Worm (Caenorhabditis elegans) whole organism, L4 larva: Measurements from ENCODE around the gene F59B2.13.

Experiments used
- F26F4.8 ChIP-seq: fragments of 200-800 bp; sonication (Bioruptor generic); conservative IDR thresholded peaks from 2 replicates; pipeline ENCODE4 v1.3.6; 2022; ENCODE audit warnings: missing genetic modification characterization, missing compliant biosample characterization
- F44E2.7 ChIP-seq: fragments of 200-800 bp; sonication (Bioruptor generic); IDR thresholded peaks from 2 replicates; pipeline ENCODE4 v2.1.2; 2022; ENCODE audit warnings: missing genetic modification characterization, missing compliant biosample characterization
- T20F7.1 ChIP-seq: fragments of 200-800 bp; sonication (Bioruptor generic); optimal IDR thresholded peaks from 2 replicates; lab custom pipeline; 2018; ENCODE audit warnings: mild to moderate bottlenecking, missing genetic modification characterization, missing compliant biosample characterization
- Y75B8A.6 ChIP-seq: fragments of 200-800 bp; sonication (Bioruptor generic); IDR thresholded peaks from 2 replicates; pipeline ENCODE4 v1.3.6; 2022; ENCODE audit warnings: missing genetic modification reagents, missing genetic modification characterization, missing compliant biosample characterization
- aly-2 ChIP-seq: sonication (generic microtip); optimal IDR thresholded peaks from 2 replicates; lab custom pipeline; 2018; ENCODE audit warnings: missing biosample characterization, missing genetic modification characterization
- ama-1 ChIP-seq: fragments of 150-350 bp; optimal IDR thresholded peaks from 2 replicates; lab custom pipeline; 2014; ENCODE audit warnings: inconsistent platforms, mixed read lengths
- arid-1 ChIP-seq: fragments of 200-800 bp; sonication (Bioruptor generic); conservative IDR thresholded peaks from 2 replicates; pipeline ENCODE4 v1.3.6; 2022; ENCODE audit warnings: missing genetic modification reagents, missing genetic modification characterization, missing compliant biosample characterization
- ceh-28 ChIP-seq: fragments of 150-350 bp; optimal IDR thresholded peaks from 2 replicates; lab custom pipeline; 2014; ENCODE audit warnings: missing biosample characterization, missing genetic modification reagents, missing genetic modification characterization
- ctbp-1 ChIP-seq: fragments of 200-800 bp; sonication (Bioruptor generic); IDR thresholded peaks from 2 replicates; pipeline ENCODE4 v1.3.6; 2022; ENCODE audit warnings: missing genetic modification reagents, missing genetic modification characterization, missing compliant biosample characterization
- daf-12 ChIP-seq: fragments of 150-350 bp; optimal IDR thresholded peaks from 2 replicates; lab custom pipeline; 2014; ENCODE audit warnings: missing biosample characterization, missing genetic modification reagents, missing genetic modification characterization
- daf-16 ChIP-seq, 3 experiments: sonication (generic microtip); optimal IDR thresholded peaks; 2 replicates each; lab custom pipeline; 2016 to 2017; ENCODE audit warnings: missing genetic modification characterization in 3 of 3, missing genetic modification reagents in 3 of 3, mild to moderate bottlenecking in 2 of 3, missing compliant biosample characterization in 2 of 3, missing biosample characterization in 1 of 3, moderate library complexity in 1 of 3
- dmd-6 ChIP-seq: fragments of 200-800 bp; sonication (Bioruptor generic); IDR thresholded peaks from 2 replicates; pipeline ENCODE4 v1.3.6; 2022; ENCODE audit warnings: missing genetic modification reagents, missing genetic modification characterization, missing compliant biosample characterization
- dmd-8 ChIP-seq: fragments of 200-800 bp; sonication (Bioruptor generic); IDR thresholded peaks from 2 replicates; pipeline ENCODE4 v1.3.6; 2022; ENCODE audit warnings: missing genetic modification characterization, missing compliant biosample characterization
- dmd-9 ChIP-seq: fragments of 200-800 bp; sonication (Bioruptor generic); IDR thresholded peaks from 2 replicates; pipeline ENCODE4 v1.3.6; 2022; ENCODE audit warnings: missing genetic modification reagents, missing genetic modification characterization, missing compliant biosample characterization
- dpl-1 ChIP-seq: fragments of 150-350 bp; optimal IDR thresholded peaks from 2 replicates; lab custom pipeline; 2014; ENCODE audit warnings: missing biosample characterization, missing genetic modification reagents, missing genetic modification characterization
- duxl-1 ChIP-seq: sonication (generic microtip); optimal IDR thresholded peaks from 2 replicates; lab custom pipeline; 2016; ENCODE audit warnings: mild to moderate bottlenecking, missing genetic modification characterization, moderate library complexity, missing compliant biosample characterization; ENCODE audit not compliant: poor library complexity
- dve-1 ChIP-seq: sonication (generic microtip); optimal IDR thresholded peaks from 2 replicates; lab custom pipeline; 2017; ENCODE audit warnings: antibody characterized with exemption, mild to moderate bottlenecking, missing genetic modification characterization, missing compliant biosample characterization; ENCODE audit not compliant: insufficient read depth
- egl-43 ChIP-seq: fragments of 200-800 bp; sonication (Bioruptor generic); IDR thresholded peaks from 2 replicates; pipeline ENCODE4 v1.3.6; 2022; ENCODE audit warnings: missing genetic modification reagents, missing genetic modification characterization, missing compliant biosample characterization
- fkh-10 ChIP-seq: fragments of 150-350 bp; optimal IDR thresholded peaks from 2 replicates; lab custom pipeline; 2014; ENCODE audit warnings: missing biosample characterization, missing genetic modification reagents, missing genetic modification characterization
- hlh-11 ChIP-seq: fragments of 200-800 bp; sonication (Bioruptor generic); optimal IDR thresholded peaks from 2 replicates; lab custom pipeline; 2018; ENCODE audit warnings: mild to moderate bottlenecking, missing genetic modification characterization, missing compliant biosample characterization
- hlh-30 ChIP-seq: sonication (generic microtip); optimal IDR thresholded peaks from 2 replicates; lab custom pipeline; 2017; ENCODE audit warnings: antibody characterized with exemption, mild to moderate bottlenecking, missing genetic modification characterization, missing compliant biosample characterization; ENCODE audit not compliant: insufficient read depth
- lin-1 ChIP-seq: fragments of 200-800 bp; sonication (Bioruptor generic); IDR thresholded peaks from 2 replicates; pipeline ENCODE4 v1.3.6; 2022; ENCODE audit warnings: missing genetic modification reagents, missing genetic modification characterization, missing compliant biosample characterization
- lin-15B ChIP-seq: fragments of 150-350 bp; sonication (generic microtip); optimal IDR thresholded peaks from 3 replicates; lab custom pipeline; 2014; ENCODE audit warnings: missing biosample characterization, missing genetic modification characterization
- lin-38 ChIP-seq: fragments of 200-800 bp; sonication (Bioruptor generic); IDR thresholded peaks from 2 replicates; pipeline ENCODE4 v1.3.6; 2022; ENCODE audit warnings: missing genetic modification reagents, missing genetic modification characterization, missing compliant biosample characterization
- lsy-2 ChIP-seq, 2 experiments: fragments of 150-350 bp in 1 of 2; sonication (generic microtip) in 1 of 2; optimal IDR thresholded peaks; 2 replicates each; lab custom pipeline; 2014 to 2017; ENCODE audit warnings: missing biosample characterization in 2 of 2, missing genetic modification characterization in 2 of 2
- mdl-1 ChIP-seq, 2 experiments: fragments of 150-350 bp in 1 of 2; sonication (generic microtip) in 1 of 2; optimal IDR thresholded peaks; 2 replicates each; lab custom pipeline; 2014 to 2017; ENCODE audit warnings: missing biosample characterization in 2 of 2, missing genetic modification characterization in 2 of 2
- mxl-3 ChIP-seq: fragments of 200-800 bp; sonication (Bioruptor generic); optimal IDR thresholded peaks from 2 replicates; lab custom pipeline; 2018; ENCODE audit warnings: mild to moderate bottlenecking, missing genetic modification characterization, missing compliant biosample characterization
- nhr-10 ChIP-seq: fragments of 150-350 bp; optimal IDR thresholded peaks from 2 replicates; lab custom pipeline; 2014; ENCODE audit warnings: missing biosample characterization, missing genetic modification characterization
- nhr-11 ChIP-seq: fragments of 150-350 bp; optimal IDR thresholded peaks from 2 replicates; lab custom pipeline; 2014; ENCODE audit warnings: missing biosample characterization, missing genetic modification characterization
- nhr-111 ChIP-seq: fragments of 200-800 bp; sonication (Bioruptor generic); optimal IDR thresholded peaks from 2 replicates; lab custom pipeline; 2018; ENCODE audit warnings: mild to moderate bottlenecking, missing genetic modification characterization, missing compliant biosample characterization
- nhr-237 ChIP-seq: sonication (generic microtip); optimal IDR thresholded peaks from 2 replicates; lab custom pipeline; 2017; ENCODE audit warnings: missing biosample characterization, missing genetic modification characterization
- nhr-25 ChIP-seq: sonication (generic microtip); optimal IDR thresholded peaks from 2 replicates; lab custom pipeline; 2017; ENCODE audit warnings: missing genetic modification characterization, mild to moderate bottlenecking, missing compliant biosample characterization, antibody characterized with exemption, moderate library complexity, borderline replicate concordance; ENCODE audit not compliant: insufficient read depth
- nhr-28 ChIP-seq: fragments of 150-350 bp; optimal IDR thresholded peaks from 2 replicates; lab custom pipeline; 2014; ENCODE audit warnings: missing biosample characterization, missing genetic modification characterization
- nhr-48 ChIP-seq: sonication (generic microtip); optimal IDR thresholded peaks from 2 replicates; lab custom pipeline; 2016; ENCODE audit warnings: mild to moderate bottlenecking, missing genetic modification characterization, missing compliant biosample characterization
- nhr-76 ChIP-seq: fragments of 150-350 bp; optimal IDR thresholded peaks from 2 replicates; lab custom pipeline; 2014; ENCODE audit warnings: missing biosample characterization, missing genetic modification characterization
- nhr-77 ChIP-seq: fragments of 150-350 bp; optimal IDR thresholded peaks from 2 replicates; lab custom pipeline; 2014; ENCODE audit warnings: missing biosample characterization, missing genetic modification characterization
- php-3 ChIP-seq: fragments of 200-800 bp; sonication (Bioruptor generic); IDR thresholded peaks from 2 replicates; pipeline ENCODE4 v1.3.6; 2022; ENCODE audit warnings: missing genetic modification reagents, missing genetic modification characterization, missing compliant biosample characterization
- pqm-1 ChIP-seq: sonication (generic microtip); optimal IDR thresholded peaks from 2 replicates; lab custom pipeline; 2017; ENCODE audit warnings: missing biosample characterization, missing genetic modification characterization
- spr-1 ChIP-seq: sonication (generic microtip); optimal IDR thresholded peaks from 2 replicates; lab custom pipeline; 2016; ENCODE audit warnings: mild to moderate bottlenecking, missing genetic modification characterization, missing compliant biosample characterization
- spr-3 ChIP-seq: fragments of 200-800 bp; sonication (Bioruptor generic); optimal IDR thresholded peaks from 2 replicates; lab custom pipeline; 2018; ENCODE audit warnings: mild to moderate bottlenecking, missing genetic modification characterization, missing compliant biosample characterization
- tag-97 ChIP-seq: fragments of 200-800 bp; sonication (Bioruptor generic); IDR thresholded peaks from 2 replicates; pipeline ENCODE4 v1.3.6; 2022; ENCODE audit warnings: missing genetic modification characterization, missing compliant biosample characterization
- tra-1 ChIP-seq: fragments of 200-800 bp; sonication (Bioruptor generic); IDR thresholded peaks from 2 replicates; pipeline ENCODE4 v1.3.6; 2022; ENCODE audit warnings: missing genetic modification reagents, missing genetic modification characterization, missing compliant biosample characterization
- zag-1 ChIP-seq: fragments of 150-350 bp; optimal IDR thresholded peaks from 2 replicates; lab custom pipeline; 2014; ENCODE audit warnings: missing biosample characterization, missing genetic modification characterization
- zfp-3 ChIP-seq: fragments of 200-800 bp; sonication (Bioruptor generic); conservative IDR thresholded peaks from 2 replicates; pipeline ENCODE4 v1.3.6; 2022; ENCODE audit warnings: missing genetic modification reagents, missing genetic modification characterization, missing compliant biosample characterization
- ztf-7 ChIP-seq: fragments of 150-350 bp; optimal IDR thresholded peaks from 2 replicates; lab custom pipeline; 2014; ENCODE audit warnings: missing biosample characterization, missing genetic modification characterization

The F59B2.13 gene

ce11 chrIII:8984412-8984811, 42.4 kb downstream of the F59B2.13 start (continued):
- TF ChIP-seq daf-16 (GFP tag; optimal IDR thresholded peaks at IDR 0.05; lab: Kevin White, UChicago) (no peak), daf-16 (tag; optimal IDR thresholded peaks at IDR 0.05; lab: Kevin White, UChicago) (peak; percentile 69), zfp-3 (GFP tag; lab: Robert Waterston, UW) (no peak), spr-3 (GFP tag; lab: Kevin White, UChicago) (no peak), F26F4.8 (no peak), dmd-6 (GFP tag; lab: Robert Waterston, UW) (peak; percentile 16; the same call in 1 of the 2 replicates), nhr-11 (tag; lab: Kevin White, UChicago) (no peak), pqm-1 (tag; lab: Kevin White, UChicago) (peak; percentile 72), nhr-237 (tag; lab: Kevin White, UChicago) (no peak), mxl-3 (GFP tag; lab: Kevin White, UChicago) (no peak), T20F7.1 (GFP tag; lab: Kevin White, UChicago) (peak; percentile 20), lin-1 (peak; percentile 17; the same call in 1 of the 2 replicates), nhr-25 (tag; lab: Kevin White, UChicago) (no peak), zag-1 (no peak), lsy-2 (tag; optimal IDR thresholded peaks at IDR 0.05; lab: Kevin White, UChicago) (no peak), nhr-48 (tag; lab: Kevin White, UChicago) (no peak), ceh-28 (tag; lab: Kevin White, UChicago) (no peak), tag-97 (GFP tag; lab: Robert Waterston, UW) (no peak)

DNA sequence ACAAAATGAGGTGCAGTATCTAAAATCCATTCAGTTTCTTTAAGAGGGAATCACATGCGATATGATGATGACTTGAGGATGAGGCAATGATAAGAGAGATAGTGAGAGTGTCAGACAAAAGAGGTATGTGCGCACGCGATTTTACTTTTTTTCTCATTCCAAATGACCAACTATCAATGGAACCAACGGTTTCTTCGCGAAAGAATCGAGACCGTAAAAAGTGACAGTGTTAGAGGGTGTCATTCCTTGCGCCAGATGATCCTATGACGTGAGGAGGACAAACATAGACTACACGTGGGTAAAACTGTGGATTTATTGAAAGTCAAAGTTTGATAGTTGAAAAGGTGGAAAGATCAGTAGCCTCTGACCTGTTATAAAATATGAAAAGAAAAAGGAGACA, 43.0 kb downstream of the F59B2.13 start:
- TF ChIP-seq mdl-1 (tag; optimal IDR thresholded peaks at IDR 0.05; lab: Kevin White, UChicago) (peak; percentile 53 to 95), fkh-10 (GFP tag; lab: Kevin White, UChicago) (no peak), nhr-10 (tag; lab: Kevin White, UChicago) (peak; percentile 6), lin-15B (tag; lab: Kevin White, UChicago) (no peak), nhr-76 (tag; lab: Kevin White, UChicago) (no peak), mxl-3 (GFP tag; lab: Kevin White, UChicago) (peak; percentile 63), hlh-11 (tag; lab: Kevin White, UChicago) (peak; percentile 74), F44E2.7 (GFP tag; lab: Robert Waterston, UW) (no peak), dmd-6 (GFP tag; lab: Robert Waterston, UW) (peak; percentile 36), dpl-1 (GFP tag; lab: Kevin White, UChicago) (no peak), ama-1 (lab: Kevin White, UChicago) (peak; percentile 24), aly-2 (tag; lab: Kevin White, UChicago) (no peak), ctbp-1 (GFP tag; lab: Robert Waterston, UW) (no peak), nhr-111 (no peak), hlh-30 (tag; lab: Kevin White, UChicago) (peak; percentile 92), spr-1 (tag; lab: Kevin White, UChicago) (no peak), duxl-1 (tag; lab: Kevin White, UChicago) (peak; percentile 48), Y75B8A.6 (0 out of 2 replicates have a peak, but pooled peaks have one; percentile 52), dve-1 (tag; lab: Kevin White, UChicago) (peak; percentile 62), nhr-48 (tag; lab: Kevin White, UChicago) (peak; percentile 27), ztf-7 (peak; percentile 7), daf-12 (tag; lab: Kevin White, UChicago) (no peak), arid-1 (GFP tag; lab: Robert Waterston, UW) (no peak), nhr-77 (peak; percentile 33), egl-43 (GFP tag; lab: Robert Waterston, UW) (no peak), tra-1 (GFP tag; lab: Robert Waterston, UW) (0 out of 2 replicates have a peak, but pooled peaks have one; percentile 39), tag-97 (GFP tag; lab: Robert Waterston, UW) (no peak), dmd-8 (GFP tag; lab: Robert Waterston, UW) (0 out of 2 replicates have a peak, but pooled peaks have one; percentile 25), nhr-28 (tag; lab: Kevin White, UChicago) (peak; percentile 80), php-3 (GFP tag; lab: Robert Waterston, UW) (no peak), dmd-9 (no peak), lin-38 (no peak)
- TF ChIP-seq, all 104 proteins: peak for 16
